Worm (Caenorhabditis elegans) whole organism, young adult: ENCODE measurements around the gene ZK1307.7.

ENCODE experiments used
- B0261.1 ChIP-seq: sonication (generic microtip); optimal IDR thresholded peaks from 2 replicates; lab custom pipeline; 2016; ENCODE audit warnings: mild to moderate bottlenecking, missing genetic modification characterization, moderate library complexity, missing compliant biosample characterization
- F22D6.2 ChIP-seq: sonication (generic microtip); optimal IDR thresholded peaks from 2 replicates; lab custom pipeline; 2016; ENCODE audit warnings: mild to moderate bottlenecking, missing genetic modification characterization, missing compliant biosample characterization
- F33H1.4 ChIP-seq: fragments of 200-800 bp; sonication (Bioruptor generic); IDR thresholded peaks from 2 replicates; pipeline ENCODE4 v1.3.6; 2022; ENCODE audit warnings: missing genetic modification reagents, missing genetic modification characterization, missing compliant biosample characterization
- F57C9.4 ChIP-seq: sonication (generic microtip); optimal IDR thresholded peaks from 2 replicates; lab custom pipeline; 2017; ENCODE audit warnings: mild to moderate bottlenecking, missing genetic modification characterization, missing compliant biosample characterization
- K12H6.12 ChIP-seq: fragments of 200-800 bp; sonication (Bioruptor generic); optimal IDR thresholded peaks from 2 replicates; lab custom pipeline; 2018; ENCODE audit warnings: mild to moderate bottlenecking, missing genetic modification characterization, missing compliant biosample characterization
- Y56A3A.18 ChIP-seq: fragments of 200-800 bp; sonication (Bioruptor generic); IDR thresholded peaks from 2 replicates; pipeline ENCODE4 v1.3.6; 2022; ENCODE audit warnings: missing genetic modification reagents, missing genetic modification characterization, missing compliant biosample characterization
- Y67H2A.10 ChIP-seq: fragments of 200-800 bp; sonication (Bioruptor generic); conservative IDR thresholded peaks from 2 replicates; pipeline ENCODE4 v1.3.6; 2022; ENCODE audit warnings: missing genetic modification reagents, missing genetic modification characterization, missing compliant biosample characterization
- ZK185.1 ChIP-seq: sonication (generic microtip); optimal IDR thresholded peaks from 2 replicates; lab custom pipeline; 2016; ENCODE audit warnings: mild to moderate bottlenecking, missing genetic modification characterization, missing compliant biosample characterization; ENCODE audit not compliant: poor library complexity, severe bottlenecking
- ama-1 ChIP-seq, 3 experiments: fragments of 150-350 bp in 1 of 3; sonication (generic microtip) in 2 of 3; optimal IDR thresholded peaks; 2 replicates each; lab custom pipeline; 2014 to 2018; ENCODE audit warnings: missing biosample characterization in 2 of 3, missing genetic modification characterization in 2 of 3, missing genetic modification reagents in 2 of 3
- bed-1 ChIP-seq: fragments of 200-800 bp; sonication (Bioruptor generic); IDR thresholded peaks from 2 replicates; pipeline ENCODE4 v1.3.6; 2022; ENCODE audit warnings: missing genetic modification reagents, missing genetic modification characterization, missing compliant biosample characterization
- ceh-91 ChIP-seq: fragments of 200-800 bp; sonication (Bioruptor generic); IDR thresholded peaks from 2 replicates; pipeline ENCODE4 v1.3.6; 2022; ENCODE audit warnings: missing genetic modification reagents, missing genetic modification characterization, missing compliant biosample characterization
- dox-1 ChIP-seq: fragments of 200-800 bp; sonication (Bioruptor generic); IDR thresholded peaks from 2 replicates; pipeline ENCODE4 v1.3.6; 2022; ENCODE audit warnings: missing genetic modification reagents, missing genetic modification characterization, missing compliant biosample characterization
- ekl-4 ChIP-seq: fragments of 200-800 bp; sonication (Bioruptor generic); IDR thresholded peaks from 2 replicates; pipeline ENCODE4 v1.3.6; 2022; ENCODE audit warnings: missing genetic modification reagents, missing genetic modification characterization, missing compliant biosample characterization
- fkh-3 ChIP-seq: sonication (generic microtip); optimal IDR thresholded peaks from 2 replicates; lab custom pipeline; 2016; ENCODE audit warnings: mild to moderate bottlenecking, missing genetic modification characterization, missing compliant biosample characterization
- lag-1 ChIP-seq: fragments of 200-800 bp; sonication (Bioruptor generic); IDR thresholded peaks from 2 replicates; pipeline ENCODE4 v1.3.6; 2022; ENCODE audit warnings: missing genetic modification reagents, missing genetic modification characterization, missing compliant biosample characterization
- let-607 ChIP-seq, 2 experiments: fragments of 200-800 bp in 1 of 2; sonication (Bioruptor generic) in 1 of 2; sonication (generic microtip) in 1 of 2; optimal IDR thresholded peaks; 2 replicates each; lab custom pipeline; 2016 to 2018; ENCODE audit warnings: mild to moderate bottlenecking in 2 of 2, missing compliant biosample characterization in 2 of 2, missing genetic modification characterization in 2 of 2, moderate library complexity in 2 of 2, missing genotype in 1 of 2
- lin-26 ChIP-seq: fragments of 200-800 bp; sonication (Bioruptor generic); IDR thresholded peaks from 2 replicates; pipeline ENCODE4 v1.3.6; 2022; ENCODE audit warnings: missing genetic modification reagents, missing genetic modification characterization, missing compliant biosample characterization
- lin-35 ChIP-seq, 3 experiments: fragments of 150-350 bp in 2 of 3; sonication (generic microtip) in 1 of 3; optimal IDR thresholded peaks; 2 replicates each; lab custom pipeline; 2014 to 2018; ENCODE audit warnings: missing biosample characterization in 3 of 3, missing genetic modification characterization in 3 of 3, missing genetic modification reagents in 3 of 3
- lin-54 ChIP-seq: fragments of 200-800 bp; sonication (Bioruptor generic); optimal IDR thresholded peaks from 2 replicates; lab custom pipeline; 2018; ENCODE audit warnings: mild to moderate bottlenecking, missing genetic modification characterization, missing compliant biosample characterization
- lir-1 ChIP-seq: fragments of 200-800 bp; sonication (Bioruptor generic); conservative IDR thresholded peaks from 2 replicates; pipeline ENCODE4 v1.3.6; 2022; ENCODE audit warnings: missing genetic modification reagents, missing genetic modification characterization, missing compliant biosample characterization
- lsl-1 ChIP-seq: fragments of 200-800 bp; sonication (Bioruptor generic); optimal IDR thresholded peaks from 2 replicates; lab custom pipeline; 2018; ENCODE audit warnings: mild to moderate bottlenecking, missing genetic modification characterization, moderate library complexity, missing compliant biosample characterization
- madf-3 ChIP-seq: fragments of 200-800 bp; sonication (Bioruptor generic); IDR thresholded peaks from 2 replicates; pipeline ENCODE4 v1.3.6; 2022; ENCODE audit warnings: missing genetic modification reagents, missing genetic modification characterization, missing compliant biosample characterization
- mcd-1 ChIP-seq: fragments of 200-800 bp; sonication (Bioruptor generic); IDR thresholded peaks from 2 replicates; pipeline ENCODE4 v1.3.6; 2022; ENCODE audit warnings: missing genetic modification reagents, missing genetic modification characterization, missing compliant biosample characterization
- nfyb-1 ChIP-seq: fragments of 200-800 bp; sonication (Bioruptor generic); IDR thresholded peaks from 2 replicates; pipeline ENCODE4 v1.3.6; 2022; ENCODE audit warnings: missing genetic modification reagents, missing genetic modification characterization, missing compliant biosample characterization
- nhr-80 ChIP-seq: sonication (generic microtip); optimal IDR thresholded peaks from 2 replicates; lab custom pipeline; 2016; ENCODE audit warnings: missing genetic modification characterization, missing compliant biosample characterization
- pbrm-1 ChIP-seq: fragments of 200-800 bp; sonication (Bioruptor generic); IDR thresholded peaks from 2 replicates; pipeline ENCODE4 v1.3.6; 2022; ENCODE audit warnings: missing genetic modification reagents, missing genetic modification characterization, missing compliant biosample characterization
- rcor-1 ChIP-seq: fragments of 200-800 bp; sonication (Bioruptor generic); IDR thresholded peaks from 2 replicates; pipeline ENCODE4 v1.3.6; 2022; ENCODE audit warnings: missing genetic modification reagents, missing genetic modification characterization, missing compliant biosample characterization
- sdz-38 ChIP-seq: sonication (generic microtip); optimal IDR thresholded peaks from 2 replicates; lab custom pipeline; 2016; ENCODE audit warnings: missing genotype, missing genetic modification characterization, missing compliant biosample characterization
- sea-2 ChIP-seq: fragments of 200-800 bp; sonication (Bioruptor generic); IDR thresholded peaks from 2 replicates; pipeline ENCODE4 v1.3.6; 2022; ENCODE audit warnings: missing genetic modification characterization, missing compliant biosample characterization
- snpc-1.3 ChIP-seq: sonication (generic microtip); optimal IDR thresholded peaks from 2 replicates; lab custom pipeline; 2017; ENCODE audit warnings: missing genetic modification characterization, mild to moderate bottlenecking, missing compliant biosample characterization, antibody characterized with exemption, moderate library complexity, missing genotype, missing genetic modification reagents; ENCODE audit not compliant: insufficient read depth
- snpc-4 ChIP-seq, 5 experiments: fragments of 150-350 bp in 1 of 5; sonication (generic microtip) in 4 of 5; optimal IDR thresholded peaks; 2 replicates each; lab custom pipeline; 2014 to 2018; ENCODE audit warnings: missing genetic modification characterization in 5 of 5, missing biosample characterization in 3 of 5, antibody characterized with exemption in 2 of 5, mild to moderate bottlenecking in 2 of 5, missing compliant biosample characterization in 2 of 5, missing genotype in 2 of 5, moderate library complexity in 2 of 5, missing genetic modification reagents in 1 of 5
- tbp1 ChIP-seq: fragments of 200-800 bp; sonication (Bioruptor generic); optimal IDR thresholded peaks from 2 replicates; lab custom pipeline; 2018; ENCODE audit warnings: mild to moderate bottlenecking, missing genetic modification characterization, missing compliant biosample characterization
- tbx-9 ChIP-seq: sonication (generic microtip); optimal IDR thresholded peaks from 2 replicates; lab custom pipeline; 2016; ENCODE audit warnings: borderline replicate concordance, missing genetic modification characterization, inconsistent platforms, missing compliant biosample characterization
- tlf-1 ChIP-seq: fragments of 200-800 bp; sonication (Bioruptor generic); optimal IDR thresholded peaks from 2 replicates; lab custom pipeline; 2018; ENCODE audit warnings: mild to moderate bottlenecking, missing genetic modification characterization, missing compliant biosample characterization
- unc-62 ChIP-seq: fragments of 150-350 bp; optimal IDR thresholded peaks from 2 replicates; lab custom pipeline; 2014; ENCODE audit warnings: missing biosample characterization, missing genetic modification reagents, missing genetic modification characterization
- zfh-2 ChIP-seq: fragments of 200-800 bp; sonication (Bioruptor generic); conservative IDR thresholded peaks from 2 replicates; pipeline ENCODE4 v1.3.6; 2022; ENCODE audit warnings: missing genetic modification reagents, missing genetic modification characterization, missing compliant biosample characterization
- zim-3 ChIP-seq: sonication (generic microtip); optimal IDR thresholded peaks from 2 replicates; lab custom pipeline; 2017; ENCODE audit warnings: mild to moderate bottlenecking, missing genetic modification characterization, moderate library complexity, missing compliant biosample characterization
- ztf-22 ChIP-seq: fragments of 200-800 bp; sonication (Bioruptor generic); optimal IDR thresholded peaks from 2 replicates; lab custom pipeline; 2018; ENCODE audit warnings: mild to moderate bottlenecking, missing genetic modification characterization, moderate library complexity, missing compliant biosample characterization
- ztf-26 ChIP-seq: sonication (generic microtip); optimal IDR thresholded peaks from 2 replicates; lab custom pipeline; 2017; ENCODE audit warnings: missing genetic modification characterization, missing compliant biosample characterization
- ztf-28 ChIP-seq: fragments of 200-800 bp; sonication (Bioruptor generic); IDR thresholded peaks from 2 replicates; pipeline ENCODE4 v1.3.6; 2022; ENCODE audit warnings: missing genetic modification reagents, missing genetic modification characterization, missing compliant biosample characterization
- ztf-3 ChIP-seq: fragments of 200-800 bp; sonication (Bioruptor generic); optimal IDR thresholded peaks from 2 replicates; lab custom pipeline; 2018; ENCODE audit warnings: mild to moderate bottlenecking, missing genetic modification characterization, missing compliant biosample characterization

Gene ZK1307.7

DNA sequence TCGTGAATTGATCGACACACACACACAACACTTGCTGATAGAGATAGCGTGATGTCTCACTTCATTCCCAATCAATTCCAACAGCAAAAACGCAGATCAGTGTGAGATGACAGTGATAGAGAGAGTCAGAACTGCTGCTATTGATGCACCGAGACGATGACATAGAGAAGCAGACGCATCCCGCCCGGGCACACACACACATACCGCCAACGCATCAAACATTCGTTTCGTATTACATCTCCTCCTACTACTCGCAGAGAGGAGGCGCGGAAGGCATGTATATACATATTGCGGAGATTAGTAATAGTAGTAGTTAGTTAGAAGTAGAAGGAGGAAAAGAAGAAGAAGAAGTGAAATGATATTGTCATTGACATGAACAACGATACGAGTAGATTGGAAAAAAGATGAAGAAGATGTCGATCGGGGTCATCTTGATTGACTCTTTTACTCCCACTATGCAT is 17.0 kb upstream of the ZK1307.7 start (continued):
- TF ChIP-seq lin-54 (peak; percentile 25), F57C9.4 (tag; lab: Kevin White, UChicago) (peak; percentile 43), lin-26 (no peak), F33H1.4 (GFP tag; lab: Robert Waterston, UW) (no peak), ztf-22 (GFP tag; lab: Kevin White, UChicago) (peak; percentile 76), let-607 (tag; optimal IDR thresholded peaks at IDR 0.05; lab: Kevin White, UChicago) (peak; percentile 80 to 94), nhr-80 (tag; lab: Kevin White, UChicago) (peak; percentile 92), zim-3 (tag; lab: Kevin White, UChicago) (peak; percentile 15), tbx-9 (tag; lab: Kevin White, UChicago) (no peak)

- no peak for TF ChIP-seq sdz-38
- no peak for TF ChIP-seq snpc-1.3 (tag; lab: Kevin White, UChicago)
- TF ChIP-seq ama-1 (optimal IDR thresholded peaks at IDR 0.05; lab: Kevin White, UChicago), result peak; percentile 89
- no peak for TF ChIP-seq ama-1 (GFP tag; optimal IDR thresholded peaks at IDR 0.05; lab: Kevin White, UChicago)
- no peak for TF ChIP-seq lsl-1
- no peak for TF ChIP-seq F22D6.2 (tag; lab: Kevin White, UChicago)
- TF ChIP-seq B0261.1 (tag; lab: Kevin White, UChicago), result no peak
- TF ChIP-seq Y56A3A.18 (GFP tag; lab: Robert Waterston, UW), result 0 out of 2 replicates have a peak, but pooled peaks have one; percentile 28
- TF ChIP-seq ztf-28 (GFP tag; lab: Robert Waterston, UW), result no peak
- TF ChIP-seq ceh-91, result no peak
- no peak for TF ChIP-seq tbp1 (GFP tag; lab: Kevin White, UChicago)
- no peak for TF ChIP-seq ztf-3 (GFP tag; lab: Kevin White, UChicago)
- 0 out of 2 replicates have a peak, but pooled peaks have one; percentile 8 for TF ChIP-seq mcd-1
- peak; percentile 41; the same call in 1 of the 2 replicates for TF ChIP-seq zfh-2 (GFP tag; lab: Robert Waterston, UW)
- no peak for TF ChIP-seq lag-1 (GFP tag; lab: Robert Waterston, UW)
- no peak for TF ChIP-seq lin-54
Measured at ce11 chrII:9619995-9620535, 16.3 kb upstream of the ZK1307.7 start.

DNA sequence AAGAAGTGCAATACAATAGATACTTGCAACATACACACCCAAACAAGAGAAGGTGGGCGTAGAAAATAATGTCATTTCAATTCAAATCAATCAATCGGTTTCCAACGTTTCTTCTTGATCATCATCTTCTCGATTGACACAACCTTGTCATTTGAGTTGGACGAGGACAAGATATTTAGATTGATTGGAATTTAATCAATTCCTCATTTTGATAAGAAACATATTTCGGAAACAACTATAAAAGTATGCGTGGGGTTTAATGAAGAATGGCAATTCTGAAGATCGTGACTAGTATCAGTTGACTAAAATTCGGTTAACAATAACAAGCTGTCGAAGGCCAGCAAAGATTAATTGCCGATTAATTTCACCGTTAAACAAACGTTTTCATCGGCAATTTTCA is 15.8 kb upstream of the ZK1307.7 start:
- TF ChIP-seq bed-1 (GFP tag; lab: Robert Waterston, UW) (no peak), ZK185.1 (tag; lab: Kevin White, UChicago) (peak; percentile 29), nhr-80 (tag; lab: Kevin White, UChicago) (peak; percentile 72), let-607 (tag; optimal IDR thresholded peaks at IDR 0.05; lab: Kevin White, UChicago) (peak; percentile 93 to 94)

ce11 chrII:9621121-9621520 is 15.3 kb upstream of the ZK1307.7 start:
- TF ChIP-seq dox-1 (GFP tag; lab: Robert Waterston, UW) (0 out of 2 replicates have a peak, but pooled peaks have one; percentile 14), fkh-3 (tag; lab: Kevin White, UChicago) (no peak), madf-3 (GFP tag; lab: Robert Waterston, UW) (no peak), zim-3 (tag; lab: Kevin White, UChicago) (no peak), ztf-22 (GFP tag; lab: Kevin White, UChicago) (no peak), ekl-4 (peak; percentile 27; the same call in 1 of the 2 replicates), tlf-1 (GFP tag; lab: Kevin White, UChicago) (no peak), ztf-26 (tag; lab: Kevin White, UChicago) (no peak), K12H6.12 (tag; lab: Kevin White, UChicago) (no peak), unc-62 (no peak), lin-35 (GFP tag; optimal IDR thresholded peaks at IDR 0.05; lab: Kevin White, UChicago) (no peak), nfyb-1 (no peak), zfh-2 (GFP tag; lab: Robert Waterston, UW) (peak; percentile 41), rcor-1 (no peak), lir-1 (GFP tag; lab: Robert Waterston, UW) (no peak), Y67H2A.10 (GFP tag; lab: Robert Waterston, UW) (no peak), snpc-4 (GFP tag; optimal IDR thresholded peaks at IDR 0.05; lab: Kevin White, UChicago) (no peak), snpc-4 (tag; optimal IDR thresholded peaks at IDR 0.05; lab: Kevin White, UChicago) (no peak), ama-1 (optimal IDR thresholded peaks at IDR 0.05; lab: Kevin White, UChicago) (peak; percentile 33), ama-1 (GFP tag; optimal IDR thresholded peaks at IDR 0.05; lab: Kevin White, UChicago) (no peak), sea-2 (GFP tag; lab: Robert Waterston, UW) (no peak), bed-1 (GFP tag; lab: Robert Waterston, UW) (no peak), pbrm-1 (GFP tag; lab: Robert Waterston, UW) (no peak)
